Worm (Caenorhabditis elegans): ENCODE measurements around the gene clc-31.

ce11 chrII:354494-354893, 14.2 kb downstream of the clc-31 start:
- TF ChIP-seq zag-1 (tag; optimal IDR thresholded peaks at IDR 0.05) (no peak), nhr-25 (tag; optimal IDR thresholded peaks at IDR 0.05; ENCODE audit: borderline replicate concordance, insufficient read depth) (no peak), ama-1 (optimal IDR thresholded peaks at IDR 0.05) (no peak), snpc-4 (tag; optimal IDR thresholded peaks at IDR 0.05) (no peak), ceh-82 (tag; optimal IDR thresholded peaks at IDR 0.05) (no peak), pha-4 (GFP tag; IDR thresholded peaks at IDR 0.05) (no peak), pha-4 (tag; optimal IDR thresholded peaks at IDR 0.05) (no peak)

All from whole organism, L4 larva.